Fruit fly (Drosophila melanogaster) whole organism, embryonic: ENCODE measurements around the gene CG5618.

Experiments
- Atf3 ChIP-seq: fragments of 200-800 bp; sonication (Bioruptor generic); optimal IDR thresholded peaks from 3 replicates; lab custom pipeline; 2016; ENCODE audit warnings: missing biosample characterization, missing genetic modification characterization
- BtbVII ChIP-seq: fragments of 200-800 bp; sonication (Bioruptor generic); optimal IDR thresholded peaks from 3 replicates; lab custom pipeline; 2017; ENCODE audit warnings: missing biosample characterization, mild to moderate bottlenecking, missing genetic modification characterization
- CG1024 ChIP-seq: fragments of 200-800 bp; sonication (Bioruptor generic); IDR thresholded peaks from 2 replicates; pipeline ENCODE4 v1.3.6; 2022; ENCODE audit warnings: missing biosample characterization, missing genetic modification characterization
- CG10366 ChIP-seq: fragments of 200-800 bp; sonication (Bioruptor generic); IDR thresholded peaks from 2 replicates; pipeline ENCODE4 v1.3.6; 2022; ENCODE audit warnings: missing biosample characterization, missing genetic modification characterization
- CG10462 ChIP-seq: fragments of 200-800 bp; sonication (Bioruptor generic); optimal IDR thresholded peaks from 2 replicates; lab custom pipeline; 2016; ENCODE audit warnings: missing biosample characterization, missing genetic modification characterization
- CG11247 ChIP-seq: fragments of 200-800 bp; sonication (Bioruptor generic); IDR thresholded peaks from 2 replicates; pipeline ENCODE4 v1.3.6; 2022; ENCODE audit warnings: missing biosample characterization, missing genetic modification characterization
- CG12391 ChIP-seq: fragments of 200-800 bp; sonication (Bioruptor generic); optimal IDR thresholded peaks from 3 replicates; lab custom pipeline; 2018; ENCODE audit warnings: missing biosample characterization, mild to moderate bottlenecking, missing genetic modification characterization, moderate library complexity
- CG14710 ChIP-seq: fragments of 200-800 bp; sonication (Bioruptor generic); optimal IDR thresholded peaks from 3 replicates; lab custom pipeline; 2019; ENCODE audit warnings: missing biosample characterization, mild to moderate bottlenecking, missing genetic modification characterization, moderate library complexity
- CG1529 ChIP-seq: fragments of 200-800 bp; sonication (Bioruptor generic); optimal IDR thresholded peaks from 3 replicates; lab custom pipeline; 2018; ENCODE audit warnings: missing biosample characterization, missing genetic modification characterization
- CG16863 ChIP-seq: fragments of 200-800 bp; sonication (Bioruptor generic); optimal IDR thresholded peaks from 3 replicates; lab custom pipeline; 2016; ENCODE audit warnings: missing biosample characterization, missing genetic modification characterization
- CG17328 ChIP-seq: fragments of 200-800 bp; sonication (Bioruptor generic); IDR thresholded peaks from 2 replicates; pipeline ENCODE4 v1.3.6; 2022; ENCODE audit warnings: missing biosample characterization, missing genetic modification characterization
- CG17385 ChIP-seq: fragments of 200-800 bp; sonication (Bioruptor generic); optimal IDR thresholded peaks from 3 replicates; lab custom pipeline; 2018; ENCODE audit warnings: missing biosample characterization, mild to moderate bottlenecking, missing genetic modification characterization
- CG18476 ChIP-seq: fragments of 200-800 bp; sonication (Bioruptor generic); optimal IDR thresholded peaks from 2 replicates; lab custom pipeline; 2016; ENCODE audit warnings: missing biosample characterization, mild to moderate bottlenecking, missing genetic modification characterization
- CG34376 ChIP-seq: fragments of 200-800 bp; sonication (Bioruptor generic); optimal IDR thresholded peaks from 2 replicates; lab custom pipeline; 2018; ENCODE audit warnings: missing biosample characterization, mild to moderate bottlenecking, missing genetic modification characterization
- CG3726 ChIP-seq: fragments of 200-800 bp; sonication (Bioruptor generic); IDR thresholded peaks from 3 replicates; pipeline ENCODE4, ENCODE4 v1.3.6; 2022; ENCODE audit warnings: missing biosample characterization, missing genetic modification characterization
- CG6254 ChIP-seq: fragments of 200-800 bp; sonication (Bioruptor generic); optimal IDR thresholded peaks from 3 replicates; lab custom pipeline; 2017; ENCODE audit warnings: mild to moderate bottlenecking, missing biosample characterization, missing genetic modification reagents, missing genetic modification characterization
- CG6791 ChIP-seq: fragments of 200-800 bp; sonication (Bioruptor generic); IDR thresholded peaks from 3 replicates; pipeline ENCODE4 v1.3.6; 2022; ENCODE audit warnings: missing biosample characterization, missing genetic modification characterization; ENCODE audit not compliant: partially characterized antibody
- CG9817 ChIP-seq: fragments of 200-800 bp; sonication (Bioruptor generic); optimal IDR thresholded peaks from 2 replicates; lab custom pipeline; 2018; ENCODE audit warnings: missing biosample characterization, mild to moderate bottlenecking, missing genetic modification characterization, moderate library complexity
- Dbx ChIP-seq: fragments of 200-800 bp; sonication (Bioruptor generic); IDR thresholded peaks from 3 replicates; pipeline ENCODE4 v1.3.6; 2022; ENCODE audit warnings: missing biosample characterization, missing genetic modification characterization
- Dip3 ChIP-seq: fragments of 200-800 bp; sonication (Bioruptor generic); optimal IDR thresholded peaks from 3 replicates; lab custom pipeline; 2016; ENCODE audit warnings: missing biosample characterization, missing genetic modification characterization
- ERR ChIP-seq: fragments of 200-800 bp; sonication (Bioruptor generic); optimal IDR thresholded peaks from 2 replicates; lab custom pipeline; 2016; ENCODE audit warnings: missing biosample characterization, missing genetic modification characterization
- Fer2 ChIP-seq: fragments of 200-800 bp; sonication (Bioruptor generic); optimal IDR thresholded peaks from 2 replicates; lab custom pipeline; 2018; ENCODE audit warnings: missing biosample characterization, mild to moderate bottlenecking, missing genetic modification characterization, moderate library complexity
- HLH4C ChIP-seq: fragments of 200-800 bp; sonication (Bioruptor generic); IDR thresholded peaks from 3 replicates; pipeline ENCODE4 v1.3.6; 2022; ENCODE audit warnings: missing biosample characterization, missing genetic modification characterization; ENCODE audit not compliant: partially characterized antibody
- Hey ChIP-seq: fragments of 200-800 bp; sonication (Bioruptor generic); optimal IDR thresholded peaks from 3 replicates; lab custom pipeline; 2018; ENCODE audit warnings: missing biosample characterization, mild to moderate bottlenecking, missing genetic modification characterization
- HmgZ ChIP-seq: fragments of 200-800 bp; sonication (Bioruptor generic); optimal IDR thresholded peaks from 2 replicates; lab custom pipeline; 2018; ENCODE audit warnings: missing biosample characterization, mild to moderate bottlenecking, missing genetic modification characterization
- Hsf ChIP-seq: fragments of 200-800 bp; sonication (Bioruptor generic); optimal IDR thresholded peaks from 3 replicates; lab custom pipeline; 2016; ENCODE audit warnings: missing biosample characterization, missing genetic modification characterization
- Meics ChIP-seq: fragments of 200-800 bp; sonication (Bioruptor generic); optimal IDR thresholded peaks from 2 replicates; lab custom pipeline; 2017; ENCODE audit warnings: missing biosample characterization, mild to moderate bottlenecking, missing genetic modification characterization
- NK7.1 ChIP-seq: fragments of 200-800 bp; sonication (Bioruptor generic); optimal IDR thresholded peaks from 3 replicates; lab custom pipeline; 2016; ENCODE audit warnings: missing biosample characterization, missing genetic modification characterization
- Nf-YC ChIP-seq: fragments of 200-800 bp; optimal IDR thresholded peaks from 3 replicates; lab custom pipeline; 2019; ENCODE audit warnings: missing biosample characterization, mild to moderate bottlenecking, missing genetic modification characterization, moderate library complexity
- Oaz ChIP-seq: fragments of 200-800 bp; sonication (Bioruptor generic); IDR thresholded peaks from 2 replicates; pipeline ENCODE4 v1.3.6; 2022; ENCODE audit warnings: missing biosample characterization, missing genetic modification characterization
- Oli ChIP-seq: fragments of 200-800 bp; sonication (Bioruptor generic); optimal IDR thresholded peaks from 2 replicates; lab custom pipeline; 2018; ENCODE audit warnings: missing biosample characterization, mild to moderate bottlenecking, missing genetic modification characterization, moderate library complexity
- Rx ChIP-seq: fragments of 200-800 bp; sonication (Bioruptor generic); IDR thresholded peaks from 2 replicates; pipeline ENCODE4 v1.3.6; 2022; ENCODE audit warnings: missing biosample characterization, missing genetic modification characterization
- Taf1 ChIP-seq: fragments of 200-800 bp; sonication (Bioruptor generic); IDR thresholded peaks from 2 replicates; pipeline ENCODE4 v1.3.6; 2022; ENCODE audit warnings: missing biosample characterization, missing genetic modification characterization
- ash1 ChIP-seq: fragments of 200-800 bp; sonication (Bioruptor generic); optimal IDR thresholded peaks from 2 replicates; lab custom pipeline; 2018; ENCODE audit warnings: missing biosample characterization, mild to moderate bottlenecking, missing genetic modification characterization
- ato ChIP-seq: fragments of 200-800 bp; sonication (Bioruptor generic); IDR thresholded peaks from 2 replicates; pipeline ENCODE4 v1.3.6; 2022; ENCODE audit warnings: missing biosample characterization, missing genetic modification characterization; ENCODE audit not compliant: partially characterized antibody
- cato ChIP-seq: fragments of 200-800 bp; sonication (Bioruptor generic); optimal IDR thresholded peaks from 2 replicates; lab custom pipeline; 2016; ENCODE audit warnings: missing biosample characterization, missing genetic modification characterization, borderline replicate concordance
- dmrt99B ChIP-seq: fragments of 200-800 bp; sonication (Bioruptor generic); optimal IDR thresholded peaks from 2 replicates; lab custom pipeline; 2018; ENCODE audit warnings: missing biosample characterization, mild to moderate bottlenecking, missing genetic modification characterization, moderate library complexity
- gcm2 ChIP-seq: fragments of 200-800 bp; sonication (Bioruptor generic); optimal IDR thresholded peaks from 2 replicates; lab custom pipeline; 2016; ENCODE audit warnings: missing biosample characterization, missing genetic modification characterization
- insv ChIP-seq, 2 experiments: fragments of 200-800 bp; sonication (Bioruptor generic); optimal IDR thresholded peaks; 3 replicates each; lab custom pipeline; 2016 to 2018; ENCODE audit warnings: missing biosample characterization in 2 of 2, missing genetic modification characterization in 2 of 2
- jing ChIP-seq: fragments of 200-800 bp; sonication (Bioruptor generic); optimal IDR thresholded peaks from 2 replicates; lab custom pipeline; 2018; ENCODE audit warnings: missing biosample characterization, mild to moderate bottlenecking, missing genetic modification characterization
- klu ChIP-seq: fragments of 200-800 bp; sonication (Bioruptor generic); IDR thresholded peaks from 2 replicates; pipeline ENCODE4 v1.3.6; 2022; ENCODE audit warnings: missing biosample characterization, missing genetic modification characterization
- lmd ChIP-seq: fragments of 200-800 bp; sonication (Bioruptor generic); IDR thresholded peaks from 2 replicates; pipeline ENCODE4 v1.3.6; 2022; ENCODE audit warnings: missing biosample characterization, missing genetic modification characterization
- mam ChIP-seq: fragments of 200-800 bp; sonication (Bioruptor generic); optimal IDR thresholded peaks from 3 replicates; lab custom pipeline; 2016; ENCODE audit warnings: missing biosample characterization, missing genetic modification characterization
- ranshi ChIP-seq: fragments of 200-800 bp; sonication (Bioruptor generic); IDR thresholded peaks from 2 replicates; pipeline ENCODE4 v1.3.6; 2022; ENCODE audit warnings: missing biosample characterization, missing genetic modification characterization
- row ChIP-seq: fragments of 200-800 bp; sonication (Bioruptor generic); IDR thresholded peaks from 3 replicates; pipeline ENCODE4 v1.3.6; 2022; ENCODE audit warnings: missing biosample characterization, missing genetic modification characterization
- shn ChIP-seq: fragments of 200-800 bp; sonication (Bioruptor generic); optimal IDR thresholded peaks from 3 replicates; lab custom pipeline; 2016; ENCODE audit warnings: missing biosample characterization, missing genetic modification characterization
- sima ChIP-seq: fragments of 200-800 bp; sonication (Bioruptor generic); optimal IDR thresholded peaks from 2 replicates; lab custom pipeline; 2016; ENCODE audit warnings: missing biosample characterization, missing genetic modification characterization
- stc ChIP-seq: fragments of 200-800 bp; sonication (Bioruptor generic); IDR thresholded peaks from 2 replicates; pipeline ENCODE4 v1.3.6; 2022; ENCODE audit warnings: missing biosample characterization, missing genetic modification characterization
- wek ChIP-seq: fragments of 200-800 bp; sonication (Bioruptor generic); optimal IDR thresholded peaks from 3 replicates; lab custom pipeline; 2018; ENCODE audit warnings: missing biosample characterization, mild to moderate bottlenecking, missing genetic modification characterization, moderate library complexity

The CG5618 gene

DNA sequence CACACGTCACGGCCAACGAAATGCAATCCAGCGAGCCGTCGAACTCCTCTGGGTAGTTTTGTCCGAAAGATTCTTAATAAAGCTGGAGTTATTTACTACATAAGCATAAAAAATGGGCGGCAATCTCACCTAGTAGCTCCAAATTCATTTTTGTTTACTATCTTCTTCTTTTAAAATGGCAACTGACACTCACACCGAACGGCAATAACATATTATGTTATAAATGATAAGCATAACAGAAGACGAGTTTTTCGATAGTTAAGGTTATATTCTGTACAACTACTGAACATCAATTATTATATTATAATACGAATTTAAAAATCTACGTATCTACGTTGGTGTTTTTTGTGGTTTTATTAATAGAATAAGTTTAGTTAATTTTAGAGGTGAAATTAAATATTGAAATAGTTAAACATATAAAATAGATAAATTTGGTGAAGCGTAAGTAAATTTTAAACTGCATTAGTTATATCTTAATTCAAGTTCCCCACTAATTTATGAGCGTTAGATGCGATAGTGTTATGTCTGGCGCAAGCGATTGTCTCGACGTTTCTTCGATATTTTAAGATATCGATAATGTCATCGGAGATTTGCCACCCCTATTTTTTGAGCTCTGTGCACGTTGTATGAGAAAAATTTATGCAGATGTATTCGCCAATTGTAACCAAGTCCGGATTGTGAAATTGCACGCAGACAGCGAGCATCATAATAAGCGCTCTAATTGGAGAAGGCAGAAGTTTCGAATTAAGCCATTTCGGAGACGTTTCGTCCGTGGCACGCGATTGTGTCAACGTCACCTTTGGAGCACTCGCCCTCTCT, 5.3 kb upstream of the CG5618 start, which contains the start of the genes Rbbp5 and eRF1 (continued):
- TF ChIP-seq CG9817 (tag; lab: Kevin White, UChicago) (peak; percentile 83), CG6791 (GFP tag; lab: Robert Waterston, UW) (peak; percentile 94), CG12391 (tag; lab: Kevin White, UChicago) (peak; percentile 93), CG10462 (GFP tag; lab: Kevin White, UChicago) (no peak), Hey (tag; lab: Kevin White, UChicago) (no peak), Dbx (GFP tag; lab: Robert Waterston, UW) (peak; percentile 93), Hsf (peak; percentile 68), CG18476 (GFP tag; lab: Kevin White, UChicago) (peak; percentile 66), CG14710 (tag; lab: Kevin White, UChicago) (peak; percentile 86), Dip3 (peak; percentile 51), HLH4C (peak; percentile 86), Oaz (GFP tag; lab: Robert Waterston, UW) (peak; percentile 69), mam (GFP tag; lab: Kevin White, UChicago) (peak; percentile 81), ash1 (GFP tag; lab: Kevin White, UChicago) (no peak), Oli (tag; lab: Kevin White, UChicago) (peak; percentile 44), jing (GFP tag; lab: Kevin White, UChicago) (no peak), CG6254 (peak; percentile 26), CG1024 (GFP tag; lab: Robert Waterston, UW) (peak; percentile 42; the same call in 1 of the 2 replicates), CG17328 (peak; percentile 75), dmrt99B (tag; lab: Kevin White, UChicago) (no peak), CG34376 (GFP tag; lab: Kevin White, UChicago) (peak; percentile 24), HmgZ (tag; lab: Kevin White, UChicago) (peak; percentile 55), BtbVII (GFP tag; lab: Kevin White, UChicago) (peak; percentile 47), NK7.1 (GFP tag; lab: Kevin White, UChicago) (no peak), Fer2 (peak; percentile 58), ato (GFP tag; lab: Robert Waterston, UW) (peak; percentile 81), cato (GFP tag; lab: Kevin White, UChicago) (no peak), row (GFP tag; lab: Robert Waterston, UW) (peak; percentile 92), sima (no peak), Atf3 (GFP tag; lab: Kevin White, UChicago) (peak; percentile 50), lmd (GFP tag; lab: Robert Waterston, UW) (peak; percentile 73; the same call in 1 of the 2 replicates), CG1529 (peak; percentile 12), CG16863 (GFP tag; lab: Kevin White, UChicago) (peak; percentile 32), insv (GFP tag; optimal IDR thresholded peaks at IDR 0.05; lab: Kevin White, UChicago) (peak in 1 of 2 experiments; percentile 47), CG17385 (peak; percentile 95), klu (GFP tag; lab: Robert Waterston, UW) (no peak; the same call in 1 of the 2 replicates), CG10366 (no peak; the same call in 1 of the 2 replicates), gcm2 (GFP tag; lab: Kevin White, UChicago) (peak; percentile 38), stc (GFP tag; lab: Robert Waterston, UW) (peak; percentile 52; the same call in 1 of the 2 replicates), wek (GFP tag; lab: Kevin White, UChicago) (no peak), ranshi (GFP tag; lab: Robert Waterston, UW) (0 out of 2 replicates have a peak, but pooled peaks have one; percentile 78), Meics (GFP tag; lab: Kevin White, UChicago) (peak; percentile 60), shn (GFP tag; lab: Kevin White, UChicago) (peak; percentile 42), Taf1 (peak; percentile 70), Rx (peak; percentile 56; the same call in 1 of the 2 replicates), CG11247 (GFP tag; lab: Robert Waterston, UW) (no peak), CG3726 (GFP tag; lab: Robert Waterston, UW) (peak; percentile 59; the same call in 1 of the 3 replicates), ERR (peak; percentile 16), Nf-YC (tag; lab: Kevin White, UChicago) (peak; percentile 75)
